Fruit fly (Drosophila melanogaster): ENCODE results near the gene CtsB.

Gene CtsB

dm6 chrX:13783958-13784907 is 2.3 kb upstream of the CtsB start (continued):
- TF ChIP-seq CG1024 (GFP tag; IDR thresholded peaks at IDR 0.05) (no peak), Myb (GFP tag; optimal IDR thresholded peaks at IDR 0.05) (peak; percentile 1), nom (GFP tag; optimal IDR thresholded peaks at IDR 0.05) (peak; percentile 16), org-1 (GFP tag; optimal IDR thresholded peaks at IDR 0.05) (peak; percentile 42), TFAM (GFP tag; optimal IDR thresholded peaks at IDR 0.05) (no peak), E2f1 (GFP tag; IDR thresholded peaks at IDR 0.05) (no peak), Antp (GFP tag; optimal IDR thresholded peaks at IDR 0.05) (peak; percentile 11), D (optimal IDR thresholded peaks at IDR 0.05) (no peak), D (GFP tag; optimal IDR thresholded peaks at IDR 0.05) (peak; percentile 47), CHES-1-like (GFP tag; optimal IDR thresholded peaks at IDR 0.05) (no peak), HLH54F (GFP tag; optimal IDR thresholded peaks at IDR 0.05) (peak; percentile 11), Dip2 (GFP tag; IDR thresholded peaks at IDR 0.05) (no peak), CG10321 (GFP tag; IDR thresholded peaks at IDR 0.05) (no peak), CG3847 (GFP tag; IDR thresholded peaks at IDR 0.05) (peak; percentile 35; the same call in 1 of the 2 replicates), CG12391 (tag; optimal IDR thresholded peaks at IDR 0.05) (peak; percentile 66), Hr3 (GFP tag; optimal IDR thresholded peaks at IDR 0.05) (peak; percentile 16), CG13424 (tag; optimal IDR thresholded peaks at IDR 0.05) (peak; percentile 59), CG4424 (GFP tag; optimal IDR thresholded peaks at IDR 0.05) (peak; percentile 59), CG7556 (GFP tag; optimal IDR thresholded peaks at IDR 0.05) (peak; percentile 58), insv (GFP tag; optimal IDR thresholded peaks at IDR 0.05) (no peak), H2.0 (GFP tag; IDR thresholded peaks at IDR 0.05) (0 out of 2 replicates have a peak, but pooled peaks have one; percentile 16), CG9727 (GFP tag; optimal IDR thresholded peaks at IDR 0.05) (peak; percentile 32), CG6175 (GFP tag; IDR thresholded peaks at IDR 0.05) (no peak), CG32772 (GFP tag; IDR thresholded peaks at IDR 0.05) (peak; percentile 10; the same call in 1 of the 2 replicates), CG8478 (optimal IDR thresholded peaks at IDR 0.05) (no peak), CG17359 (tag; optimal IDR thresholded peaks at IDR 0.05) (peak; percentile 78), ac (GFP tag; optimal IDR thresholded peaks at IDR 0.05) (no peak), YL-1 (GFP tag; optimal IDR thresholded peaks at IDR 0.05) (no peak), CG3726 (GFP tag; IDR thresholded peaks at IDR 0.05) (no peak), bsh (GFP tag; optimal IDR thresholded peaks at IDR 0.05) (peak in 1 of 2 experiments; percentile 66), dpn (GFP tag; optimal IDR thresholded peaks at IDR 0.05) (peak; percentile 44 to 55), cato (GFP tag; optimal IDR thresholded peaks at IDR 0.05; ENCODE audit: borderline replicate concordance) (peak; percentile 10), Spps (tag; optimal IDR thresholded peaks at IDR 0.05) (no peak), CG12104 (GFP tag; optimal IDR thresholded peaks at IDR 0.05) (peak; percentile 33), CG15696 (tag; optimal IDR thresholded peaks at IDR 0.05) (peak; percentile 2), danr (GFP tag; IDR thresholded peaks at IDR 0.05) (0 out of 2 replicates have a peak, but pooled peaks have one; percentile 19), HLH4C (GFP tag; IDR thresholded peaks at IDR 0.05; ENCODE audit: partially characterized antibody) (no peak), pnt (GFP tag; optimal IDR thresholded peaks at IDR 0.05) (peak; percentile 14), Hr51 (GFP tag; optimal IDR thresholded peaks at IDR 0.05) (peak in 1 of 2 experiments; percentile 63), CG14050 (GFP tag; IDR thresholded peaks at IDR 0.05) (peak; percentile 22; the same call in 1 of the 3 replicates), CG8924 (tag; optimal IDR thresholded peaks at IDR 0.05) (peak; percentile 14), inv (GFP tag; IDR thresholded peaks at IDR 0.05; ENCODE audit: partially characterized antibody) (no peak), ap (GFP tag; IDR thresholded peaks at IDR 0.05) (no peak), Side (GFP tag; optimal IDR thresholded peaks at IDR 0.05) (no peak), zfh2 (GFP tag; optimal IDR thresholded peaks at IDR 0.05) (no peak), CG3995 (GFP tag; optimal IDR thresholded peaks at IDR 0.05) (no peak), lov (optimal IDR thresholded peaks at IDR 0.05) (no peak), lov (GFP tag; IDR thresholded peaks at IDR 0.05) (no peak), CG9932 (GFP tag; IDR thresholded peaks at IDR 0.05) (0 out of 2 replicates have a peak, but pooled peaks have one; percentile 13)
